Worm (Caenorhabditis elegans) whole organism, late embryonic: ENCODE results near the gene str-185.

Experiments
- C38D4.7 ChIP-seq: fragments of 200-800 bp; sonication (Bioruptor generic); optimal IDR thresholded peaks from 2 replicates; lab custom pipeline; 2018; ENCODE audit warnings: mild to moderate bottlenecking, missing genetic modification characterization, moderate library complexity, missing compliant biosample characterization
- K09A11.1 ChIP-seq: sonication (generic microtip); optimal IDR thresholded peaks from 2 replicates; lab custom pipeline; 2017; ENCODE audit warnings: antibody characterized with exemption, mild to moderate bottlenecking, missing genetic modification characterization, missing compliant biosample characterization; ENCODE audit not compliant: insufficient read depth
- ceh-14 ChIP-seq: sonication (generic microtip); optimal IDR thresholded peaks from 2 replicates; lab custom pipeline; 2016; ENCODE audit warnings: missing genotype, missing genetic modification characterization, missing compliant biosample characterization
- ceh-18 ChIP-seq: sonication (generic microtip); optimal IDR thresholded peaks from 2 replicates; lab custom pipeline; 2016; ENCODE audit warnings: missing genetic modification characterization, missing compliant biosample characterization
- ceh-2 ChIP-seq: sonication (generic microtip); optimal IDR thresholded peaks from 2 replicates; lab custom pipeline; 2016; ENCODE audit warnings: missing genotype, missing genetic modification characterization, missing compliant biosample characterization
- ceh-31 ChIP-seq: sonication (generic microtip); optimal IDR thresholded peaks from 2 replicates; lab custom pipeline; 2016; ENCODE audit warnings: missing genetic modification characterization, missing compliant biosample characterization
- ceh-34 ChIP-seq: sonication (generic microtip); optimal IDR thresholded peaks from 2 replicates; lab custom pipeline; 2016; ENCODE audit warnings: mild to moderate bottlenecking, missing genetic modification characterization, missing compliant biosample characterization
- ceh-45 ChIP-seq: fragments of 200-800 bp; sonication (Bioruptor generic); IDR thresholded peaks from 2 replicates; pipeline ENCODE4 v1.3.6; 2022; ENCODE audit warnings: missing genetic modification reagents, missing genetic modification characterization, missing compliant biosample characterization
- ceh-48 ChIP-seq: sonication (generic microtip); optimal IDR thresholded peaks from 2 replicates; lab custom pipeline; 2016; ENCODE audit warnings: missing genetic modification characterization, inconsistent platforms, missing compliant biosample characterization
- ceh-9 ChIP-seq: sonication (generic microtip); optimal IDR thresholded peaks from 2 replicates; lab custom pipeline; 2016; ENCODE audit warnings: mild to moderate bottlenecking, missing genetic modification characterization, inconsistent platforms, missing compliant biosample characterization
- che-1 ChIP-seq: sonication (generic microtip); optimal IDR thresholded peaks from 2 replicates; lab custom pipeline; 2016; ENCODE audit warnings: mild to moderate bottlenecking, missing genetic modification characterization, missing compliant biosample characterization
- dve-1 ChIP-seq: sonication (generic microtip); optimal IDR thresholded peaks from 2 replicates; lab custom pipeline; 2017; ENCODE audit warnings: antibody characterized with exemption, mild to moderate bottlenecking, missing genetic modification characterization, missing compliant biosample characterization
- elt-2 ChIP-seq: sonication (generic microtip); optimal IDR thresholded peaks from 2 replicates; lab custom pipeline; 2016; ENCODE audit warnings: missing genetic modification reagents, missing genetic modification characterization, missing compliant biosample characterization
- eyg-1 ChIP-seq: sonication (generic microtip); optimal IDR thresholded peaks from 2 replicates; lab custom pipeline; 2016; ENCODE audit warnings: missing genotype, missing genetic modification characterization, missing compliant biosample characterization
- fkh-6 ChIP-seq: sonication (generic microtip); optimal IDR thresholded peaks from 2 replicates; lab custom pipeline; 2016; ENCODE audit warnings: missing genetic modification characterization, missing compliant biosample characterization
- hlh-30 ChIP-seq: sonication (generic microtip); optimal IDR thresholded peaks from 2 replicates; lab custom pipeline; 2017; ENCODE audit warnings: antibody characterized with exemption, missing genetic modification characterization, missing compliant biosample characterization; ENCODE audit not compliant: insufficient read depth
- hlh-6 ChIP-seq: sonication (generic microtip); optimal IDR thresholded peaks from 2 replicates; lab custom pipeline; 2016; ENCODE audit warnings: missing genotype, missing genetic modification characterization, missing compliant biosample characterization
- lin-11 ChIP-seq: fragments of 200-800 bp; sonication (Bioruptor generic); optimal IDR thresholded peaks from 2 replicates; lab custom pipeline; 2018; ENCODE audit warnings: mild to moderate bottlenecking, missing genetic modification characterization, missing compliant biosample characterization
- mec-3 ChIP-seq: sonication (generic microtip); optimal IDR thresholded peaks from 2 replicates; lab custom pipeline; 2016; ENCODE audit warnings: borderline replicate concordance, missing genetic modification characterization, missing compliant biosample characterization
- nfya-1 ChIP-seq: sonication (generic microtip); optimal IDR thresholded peaks from 2 replicates; lab custom pipeline; 2017; ENCODE audit warnings: missing genetic modification characterization, mild to moderate bottlenecking, missing compliant biosample characterization, antibody characterized with exemption, moderate library complexity
- nhr-232 ChIP-seq: sonication (generic microtip); optimal IDR thresholded peaks from 2 replicates; lab custom pipeline; 2016; ENCODE audit warnings: missing genetic modification characterization, missing compliant biosample characterization
- npax-4 ChIP-seq: sonication (generic microtip); optimal IDR thresholded peaks from 2 replicates; lab custom pipeline; 2016; ENCODE audit warnings: missing genetic modification characterization, missing compliant biosample characterization
- pax-1 ChIP-seq: fragments of 150-350 bp; optimal IDR thresholded peaks from 2 replicates; lab custom pipeline; 2014; ENCODE audit warnings: missing biosample characterization, missing genetic modification characterization
- pha-2 ChIP-seq: sonication (generic microtip); optimal IDR thresholded peaks from 2 replicates; lab custom pipeline; 2017; ENCODE audit warnings: mild to moderate bottlenecking, missing genetic modification characterization, missing compliant biosample characterization
- pqm-1 ChIP-seq: sonication (generic microtip); optimal IDR thresholded peaks from 2 replicates; lab custom pipeline; 2016; ENCODE audit warnings: missing genetic modification characterization, missing compliant biosample characterization
- pros-1 ChIP-seq: fragments of 150-350 bp; optimal IDR thresholded peaks from 2 replicates; lab custom pipeline; 2014; ENCODE audit warnings: missing biosample characterization, missing genetic modification reagents, missing genetic modification characterization
- ref-2 ChIP-seq: sonication (generic microtip); optimal IDR thresholded peaks from 2 replicates; lab custom pipeline; 2016; ENCODE audit warnings: missing genetic modification characterization, missing compliant biosample characterization
- rnt-1 ChIP-seq: sonication (generic microtip); optimal IDR thresholded peaks from 2 replicates; lab custom pipeline; 2016; ENCODE audit warnings: missing genetic modification characterization, missing compliant biosample characterization
- sdc-2 ChIP-seq: sonication (generic microtip); optimal IDR thresholded peaks from 2 replicates; lab custom pipeline; 2016; ENCODE audit warnings: missing genotype, missing genetic modification characterization, missing compliant biosample characterization
- tbx-2 ChIP-seq: sonication (generic microtip); optimal IDR thresholded peaks from 2 replicates; lab custom pipeline; 2016; ENCODE audit warnings: missing genetic modification characterization, missing compliant biosample characterization
- tbx-7 ChIP-seq: sonication (generic microtip); optimal IDR thresholded peaks from 2 replicates; lab custom pipeline; 2016; ENCODE audit warnings: missing genotype, missing genetic modification characterization, missing compliant biosample characterization
- ttx-3 ChIP-seq: sonication (generic microtip); optimal IDR thresholded peaks from 2 replicates; lab custom pipeline; 2016; ENCODE audit warnings: missing genetic modification reagents, missing genetic modification characterization, missing compliant biosample characterization
- unc-42 ChIP-seq: sonication (generic microtip); optimal IDR thresholded peaks from 2 replicates; lab custom pipeline; 2016; ENCODE audit warnings: missing genotype, missing genetic modification characterization, missing compliant biosample characterization

str-185 gene

DNA sequence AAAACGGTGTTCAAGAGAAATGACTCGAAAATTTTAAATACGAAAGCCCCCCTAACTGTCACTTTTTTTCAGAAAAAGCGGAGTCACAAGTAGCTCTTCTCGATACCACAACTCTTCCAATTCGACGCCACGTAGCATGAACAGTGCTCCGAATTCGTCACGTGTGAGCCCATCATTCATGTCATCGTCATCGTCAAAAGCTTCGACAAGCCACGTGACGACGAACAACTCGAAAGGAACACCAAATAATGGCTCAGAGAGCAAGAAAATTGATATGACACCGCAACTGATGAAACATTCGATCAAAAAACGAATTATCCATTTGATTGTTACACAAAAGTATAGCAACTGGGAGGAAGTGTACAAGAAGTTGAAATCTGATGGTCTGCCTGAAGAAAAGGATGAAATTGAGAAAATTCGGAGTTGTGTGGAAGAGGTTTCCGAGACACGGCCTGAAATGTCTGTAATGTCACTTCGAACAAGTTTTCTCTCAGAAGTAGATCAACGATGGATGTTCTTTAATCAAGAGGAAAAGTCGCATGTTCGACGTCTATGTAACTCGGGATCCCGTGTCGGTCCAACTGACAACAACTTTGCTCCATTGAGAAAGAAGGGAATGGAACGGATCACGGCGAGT, 18.4 kb downstream of the str-185 start:
- no peak for TF ChIP-seq fkh-6 (tag; lab: Kevin White, UChicago)
- TF ChIP-seq ceh-2, result no peak
- no peak for TF ChIP-seq tbx-7
- no peak for TF ChIP-seq rnt-1 (tag; lab: Kevin White, UChicago)
- no peak for TF ChIP-seq nhr-232 (tag; lab: Kevin White, UChicago)
- TF ChIP-seq ref-2, result peak; percentile 0

DNA sequence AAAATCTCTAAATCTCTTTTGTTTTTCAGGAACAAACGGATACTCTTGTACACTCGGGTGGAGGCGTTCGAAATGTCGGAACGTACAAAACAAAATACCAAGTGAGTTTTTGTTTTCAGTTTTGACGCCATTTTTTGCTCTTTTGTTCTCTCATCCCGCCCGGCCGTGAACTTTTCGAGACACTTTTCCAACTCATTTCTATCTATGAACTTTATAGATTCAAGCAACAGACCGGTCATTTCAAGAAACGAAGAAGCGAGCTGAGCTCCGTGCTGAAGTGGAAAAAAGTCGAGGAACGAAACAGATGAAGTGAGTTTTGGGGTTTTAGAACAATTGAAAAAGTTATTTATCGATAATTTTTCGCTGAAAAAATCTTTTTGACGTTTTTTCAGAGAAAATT, 19.3 kb downstream of the str-185 start:
- TF ChIP-seq ceh-45 (GFP tag; lab: Robert Waterston, UW) (no peak), elt-2 (tag; lab: Kevin White, UChicago) (no peak), ceh-9 (tag; lab: Kevin White, UChicago) (no peak), mec-3 (tag; lab: Kevin White, UChicago) (no peak), fkh-6 (tag; lab: Kevin White, UChicago) (no peak), pax-1 (tag; lab: Kevin White, UChicago) (no peak), sdc-2 (tag; lab: Kevin White, UChicago) (no peak), npax-4 (no peak)
- TF ChIP-seq, all 69 proteins: peak for 0

DNA sequence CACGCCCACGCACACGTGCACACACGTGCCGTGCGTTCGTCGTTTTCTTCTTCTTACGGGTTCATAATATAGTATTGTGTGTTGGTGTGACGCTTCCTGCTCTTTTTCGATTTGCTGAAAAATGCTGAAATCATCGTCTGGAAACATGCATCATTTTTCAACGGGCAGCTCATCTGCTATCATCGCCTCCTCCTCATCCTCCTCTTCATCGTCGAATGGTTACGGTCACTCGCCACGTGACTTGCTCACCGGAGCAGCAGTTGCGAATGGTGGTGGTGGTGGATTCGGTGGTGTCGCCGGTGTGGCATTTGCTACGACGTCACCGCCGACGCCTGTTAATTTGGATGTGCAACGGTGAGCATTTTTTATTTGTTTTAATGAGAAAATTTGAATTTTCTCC, 21.1 kb downstream of the str-185 start:
- TF ChIP-seq ceh-34, result no peak
- TF ChIP-seq hlh-30, result peak; percentile 45
- TF ChIP-seq hlh-6 (tag; lab: Kevin White, UChicago), result no peak
- no peak for TF ChIP-seq nhr-232 (tag; lab: Kevin White, UChicago)
- no peak for TF ChIP-seq K09A11.1
- no peak for TF ChIP-seq pha-2
- TF ChIP-seq lin-11 (tag; lab: Kevin White, UChicago), result no peak

DNA sequence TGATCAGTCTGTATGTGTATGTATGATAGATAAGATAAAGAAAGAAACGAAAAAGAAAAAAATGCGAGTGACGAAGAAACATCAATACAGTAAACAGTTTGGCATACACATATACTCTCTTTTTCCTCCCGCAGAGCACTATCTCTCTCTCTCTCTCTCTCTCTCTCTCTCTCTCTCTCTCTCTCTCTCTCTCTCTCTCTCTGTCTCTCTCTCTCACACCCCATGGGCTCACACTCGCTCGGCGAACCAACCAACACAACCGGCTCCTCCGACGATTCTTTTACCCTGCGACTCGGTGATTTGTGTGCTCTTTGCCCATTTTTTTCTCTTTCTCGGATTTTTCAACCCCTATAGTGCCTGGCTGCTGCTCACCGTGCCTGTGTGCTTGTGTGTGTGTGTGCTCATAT, 22.7 kb downstream of the str-185 start:
- peak; percentile 5 for TF ChIP-seq C38D4.7
- peak; percentile 65 for TF ChIP-seq nfya-1 (tag; lab: Kevin White, UChicago)
- peak; percentile 7 for TF ChIP-seq dve-1 (tag; lab: Kevin White, UChicago)
- TF ChIP-seq ceh-18 (tag; lab: Kevin White, UChicago), result peak; percentile 65
- TF ChIP-seq ceh-48 (tag; lab: Kevin White, UChicago), result no peak
- peak; percentile 22 for TF ChIP-seq ref-2
- no peak for TF ChIP-seq nhr-232 (tag; lab: Kevin White, UChicago)
- TF ChIP-seq ttx-3 (tag; lab: Kevin White, UChicago), result no peak
- TF ChIP-seq elt-2 (tag; lab: Kevin White, UChicago), result peak; percentile 32
- peak; percentile 13 for TF ChIP-seq ceh-34
- peak; percentile 1 for TF ChIP-seq pros-1
- TF ChIP-seq K09A11.1, result peak; percentile 4
- TF ChIP-seq, all 69 proteins: peak for 9

ce11 chrIV:4406054-4406539, 23.7 kb downstream of the str-185 start:
- no peak for TF ChIP-seq sdc-2 (tag; lab: Kevin White, UChicago)
- no peak for TF ChIP-seq eyg-1
- TF ChIP-seq K09A11.1, result peak; percentile 6
- TF ChIP-seq unc-42 (tag; lab: Kevin White, UChicago), result peak; percentile 90
- peak; percentile 30 for TF ChIP-seq fkh-6 (tag; lab: Kevin White, UChicago)
- TF ChIP-seq pqm-1 (tag; lab: Kevin White, UChicago), result no peak
- peak; percentile 59 for TF ChIP-seq ceh-34
- TF ChIP-seq ceh-2, result peak; percentile 44
- peak; percentile 45 for TF ChIP-seq ceh-14
- peak; percentile 68 for TF ChIP-seq tbx-2 (tag; lab: Kevin White, UChicago)
- no peak for TF ChIP-seq che-1 (tag; lab: Kevin White, UChicago)
- TF ChIP-seq ceh-31 (tag; lab: Kevin White, UChicago), result peak; percentile 69
- peak; percentile 62 for TF ChIP-seq ref-2
- TF ChIP-seq nfya-1 (tag; lab: Kevin White, UChicago), result peak; percentile 33
- peak; percentile 62 for TF ChIP-seq ceh-18 (tag; lab: Kevin White, UChicago)
- TF ChIP-seq, all 69 proteins: peak for 11
